Fruit fly (Drosophila melanogaster) whole organism, embryonic: ENCODE results near the gene CG32706.

Source experiments
- Aef1 ChIP-seq: fragments of 200-800 bp; sonication (Bioruptor generic); IDR thresholded peaks from 3 replicates; pipeline ENCODE4 v1.3.6; 2022; ENCODE audit warnings: missing biosample characterization, missing genetic modification characterization
- Awh ChIP-seq: fragments of 200-800 bp; sonication (Bioruptor generic); IDR thresholded peaks from 2 replicates; pipeline ENCODE4, ENCODE4 v1.3.6; 2022; ENCODE audit warnings: missing biosample characterization, missing genetic modification characterization
- C15 ChIP-seq: fragments of 200-800 bp; sonication (Bioruptor generic); IDR thresholded peaks from 3 replicates; pipeline ENCODE4 v1.3.6; 2022; ENCODE audit warnings: missing biosample characterization, missing genetic modification characterization
- CG10274 ChIP-seq: fragments of 200-800 bp; sonication (Bioruptor generic); optimal IDR thresholded peaks from 3 replicates; lab custom pipeline; 2017; ENCODE audit warnings: missing biosample characterization, mild to moderate bottlenecking, missing genetic modification characterization
- CG10979 ChIP-seq: fragments of 200-800 bp; sonication (Bioruptor generic); optimal IDR thresholded peaks from 2 replicates; lab custom pipeline; 2018; ENCODE audit warnings: missing biosample characterization, mild to moderate bottlenecking, missing genetic modification characterization, moderate library complexity
- CG13775 ChIP-seq: fragments of 200-800 bp; sonication (Bioruptor generic); optimal IDR thresholded peaks from 3 replicates; lab custom pipeline; 2017; ENCODE audit warnings: missing biosample characterization, mild to moderate bottlenecking, missing genetic modification characterization
- CG15696 ChIP-seq: fragments of 200-800 bp; sonication (Bioruptor generic); optimal IDR thresholded peaks from 2 replicates; lab custom pipeline; 2019; ENCODE audit warnings: missing biosample characterization, mild to moderate bottlenecking, missing genetic modification characterization, moderate library complexity
- CG17361 ChIP-seq: fragments of 200-800 bp; sonication (Bioruptor generic); IDR thresholded peaks from 3 replicates; pipeline ENCODE4 v1.3.6; 2022; ENCODE audit warnings: missing biosample characterization, missing genetic modification characterization
- CG18476 ChIP-seq: fragments of 200-800 bp; sonication (Bioruptor generic); optimal IDR thresholded peaks from 2 replicates; lab custom pipeline; 2016; ENCODE audit warnings: missing biosample characterization, mild to moderate bottlenecking, missing genetic modification characterization
- CG32772 ChIP-seq: fragments of 200-800 bp; sonication (Bioruptor generic); IDR thresholded peaks from 2 replicates; pipeline ENCODE4 v1.3.6; 2022; ENCODE audit warnings: missing biosample characterization, missing genetic modification characterization
- CG34224 ChIP-seq: fragments of 200-800 bp; sonication (Bioruptor generic); IDR thresholded peaks from 3 replicates; pipeline ENCODE4 v1.3.6; 2022; ENCODE audit warnings: missing biosample characterization, missing genetic modification characterization; ENCODE audit not compliant: partially characterized antibody
- CG3726 ChIP-seq: fragments of 200-800 bp; sonication (Bioruptor generic); IDR thresholded peaks from 3 replicates; pipeline ENCODE4, ENCODE4 v1.3.6; 2022; ENCODE audit warnings: missing biosample characterization, missing genetic modification characterization
- CG4328 ChIP-seq: fragments of 200-800 bp; sonication (Bioruptor generic); optimal IDR thresholded peaks from 3 replicates; lab custom pipeline; 2017; ENCODE audit warnings: missing biosample characterization, missing genetic modification reagents, missing genetic modification characterization
- CG4820 ChIP-seq: fragments of 200-800 bp; sonication (Bioruptor generic); optimal IDR thresholded peaks from 3 replicates; lab custom pipeline; 2016; ENCODE audit warnings: missing biosample characterization, missing genetic modification characterization
- CG6654 ChIP-seq: fragments of 200-800 bp; sonication (Bioruptor generic); optimal IDR thresholded peaks from 2 replicates; lab custom pipeline; 2017; ENCODE audit warnings: missing biosample characterization, mild to moderate bottlenecking, missing genetic modification characterization
- CG7357 ChIP-seq: fragments of 200-800 bp; sonication (Bioruptor generic); IDR thresholded peaks from 3 replicates; pipeline ENCODE4 v1.3.6; 2022; ENCODE audit warnings: missing biosample characterization, missing genetic modification characterization
- CG7839 ChIP-seq: fragments of 200-800 bp; sonication (Bioruptor generic); optimal IDR thresholded peaks from 3 replicates; lab custom pipeline; 2018; ENCODE audit warnings: missing biosample characterization, mild to moderate bottlenecking, missing genetic modification characterization, moderate library complexity
- CG8290 ChIP-seq, 3 experiments: fragments of 200-800 bp; sonication (Bioruptor generic); optimal IDR thresholded peaks; 2 replicates each; lab custom pipeline; 2016 to 2019; ENCODE audit warnings: missing biosample characterization in 3 of 3, missing genetic modification characterization in 3 of 3, mild to moderate bottlenecking in 2 of 3, moderate library complexity in 1 of 3
- CG8388 ChIP-seq: fragments of 200-800 bp; sonication (Bioruptor generic); optimal IDR thresholded peaks from 2 replicates; lab custom pipeline; 2019; ENCODE audit warnings: missing biosample characterization, mild to moderate bottlenecking, missing genetic modification characterization, moderate library complexity
- CrebB ChIP-seq: fragments of 200-800 bp; sonication (Bioruptor generic); optimal IDR thresholded peaks from 3 replicates; lab custom pipeline; 2018; ENCODE audit warnings: missing biosample characterization, mild to moderate bottlenecking, missing genetic modification characterization
- H15 ChIP-seq: fragments of 200-800 bp; sonication (Bioruptor generic); IDR thresholded peaks from 3 replicates; pipeline ENCODE4 v1.3.6; 2022; ENCODE audit warnings: missing biosample characterization, missing genetic modification characterization
- HLH54F ChIP-seq: fragments of 200-800 bp; sonication (Bioruptor generic); optimal IDR thresholded peaks from 3 replicates; lab custom pipeline; 2016; ENCODE audit warnings: missing biosample characterization, missing genetic modification characterization
- Lhr ChIP-seq: fragments of 200-800 bp; sonication (Bioruptor generic); optimal IDR thresholded peaks from 3 replicates; lab custom pipeline; 2017; ENCODE audit warnings: mild to moderate bottlenecking, missing biosample characterization, missing genetic modification reagents, missing genetic modification characterization
- NC2β ChIP-seq: fragments of 200-800 bp; sonication (Bioruptor generic); optimal IDR thresholded peaks from 2 replicates; lab custom pipeline; 2016; ENCODE audit warnings: missing biosample characterization, missing genetic modification characterization
- Nf-YA ChIP-seq: fragments of 200-800 bp; sonication (Bioruptor generic); IDR thresholded peaks from 2 replicates; pipeline ENCODE4 v1.3.6; 2022; ENCODE audit warnings: missing biosample characterization, missing genetic modification characterization
- Ptx1 ChIP-seq: fragments of 200-800 bp; sonication (Bioruptor generic); IDR thresholded peaks from 2 replicates; pipeline ENCODE4 v1.3.6; 2022; ENCODE audit warnings: missing biosample characterization, missing genetic modification characterization
- Ravus ChIP-seq: fragments of 200-800 bp; sonication (Bioruptor generic); IDR thresholded peaks from 2 replicates; pipeline ENCODE4 v1.3.6; 2022; ENCODE audit warnings: missing biosample characterization, missing genetic modification characterization
- Rx ChIP-seq: fragments of 200-800 bp; sonication (Bioruptor generic); IDR thresholded peaks from 2 replicates; pipeline ENCODE4 v1.3.6; 2022; ENCODE audit warnings: missing biosample characterization, missing genetic modification characterization
- Sox100B ChIP-seq: fragments of 200-800 bp; sonication (Bioruptor generic); optimal IDR thresholded peaks from 3 replicates; lab custom pipeline; 2018; ENCODE audit warnings: missing biosample characterization, mild to moderate bottlenecking, missing genetic modification characterization
- aop ChIP-seq: fragments of 200-800 bp; sonication (Bioruptor generic); IDR thresholded peaks from 2 replicates; pipeline ENCODE4 v1.3.6; 2022; ENCODE audit warnings: missing biosample characterization, missing genetic modification characterization
- az2 ChIP-seq: fragments of 200-800 bp; sonication (Bioruptor generic); optimal IDR thresholded peaks from 3 replicates; lab custom pipeline; 2016; ENCODE audit warnings: missing biosample characterization, missing genetic modification characterization
- cg ChIP-seq: fragments of 200-800 bp; sonication (Bioruptor generic); optimal IDR thresholded peaks from 3 replicates; lab custom pipeline; 2019; ENCODE audit warnings: missing biosample characterization, mild to moderate bottlenecking, missing genetic modification characterization, moderate library complexity
- chinmo ChIP-seq: fragments of 200-800 bp; sonication (Bioruptor generic); IDR thresholded peaks from 4 replicates; pipeline ENCODE4 v1.3.6; 2022; ENCODE audit warnings: missing biosample characterization, missing genetic modification characterization; ENCODE audit not compliant: partially characterized antibody
- crol ChIP-seq: fragments of 200-800 bp; sonication (Bioruptor generic); IDR thresholded peaks from 2 replicates; pipeline ENCODE4 v1.3.6; 2022; ENCODE audit warnings: missing biosample characterization, missing genetic modification characterization
- crp ChIP-seq, 2 experiments: fragments of 200-800 bp; sonication (Bioruptor generic); optimal IDR thresholded peaks; 2 replicates in 1 of 2; 3 replicates in 1 of 2; lab custom pipeline; 2017; ENCODE audit warnings: missing biosample characterization in 2 of 2, missing genetic modification characterization in 2 of 2, mild to moderate bottlenecking in 1 of 2, moderate library complexity in 1 of 2
- danr ChIP-seq: fragments of 200-800 bp; sonication (Bioruptor generic); IDR thresholded peaks from 2 replicates; pipeline ENCODE4 v1.3.6; 2022; ENCODE audit warnings: missing biosample characterization, missing genetic modification characterization
- ftz-f1 ChIP-seq: fragments of 200-800 bp; sonication (Bioruptor generic); optimal IDR thresholded peaks from 2 replicates; lab custom pipeline; 2016; ENCODE audit warnings: missing biosample characterization, missing genetic modification characterization
- gcm ChIP-seq: fragments of 200-800 bp; sonication (Bioruptor generic); optimal IDR thresholded peaks from 2 replicates; lab custom pipeline; 2019; ENCODE audit warnings: missing biosample characterization, mild to moderate bottlenecking, missing genetic modification characterization, moderate library complexity
- mld ChIP-seq: fragments of 200-800 bp; sonication (Bioruptor generic); IDR thresholded peaks from 3 replicates; pipeline ENCODE4 v1.3.6; 2022; ENCODE audit warnings: missing biosample characterization, missing genetic modification characterization; ENCODE audit not compliant: partially characterized antibody
- nom ChIP-seq: fragments of 200-800 bp; sonication (Bioruptor generic); optimal IDR thresholded peaks from 2 replicates; lab custom pipeline; 2017; ENCODE audit warnings: missing biosample characterization, missing genetic modification characterization, mild to moderate bottlenecking, moderate library complexity, missing genetic modification reagents
- phol ChIP-seq: fragments of 200-800 bp; sonication (Bioruptor generic); optimal IDR thresholded peaks from 3 replicates; lab custom pipeline; 2018; ENCODE audit warnings: missing biosample characterization, mild to moderate bottlenecking, missing genetic modification characterization, moderate library complexity
- pita ChIP-seq: fragments of 200-800 bp; sonication (Bioruptor generic); optimal IDR thresholded peaks from 2 replicates; lab custom pipeline; 2017; ENCODE audit warnings: missing biosample characterization, mild to moderate bottlenecking, missing genetic modification characterization
- pzg ChIP-seq: fragments of 200-800 bp; sonication (Bioruptor generic); optimal IDR thresholded peaks from 3 replicates; lab custom pipeline; 2018; ENCODE audit warnings: missing biosample characterization, mild to moderate bottlenecking, missing genetic modification characterization, moderate library complexity
- sc ChIP-seq, 3 experiments: fragments of >200 bp in 2 of 3; fragments of 200-800 bp in 1 of 3; sonication (Bioruptor generic) in 1 of 3; optimal IDR thresholded peaks; 2 replicates in 2 of 3; 3 replicates in 1 of 3; lab custom pipeline; 2017; ENCODE audit warnings: mild to moderate bottlenecking in 1 of 3, missing biosample characterization in 1 of 3, missing genetic modification characterization in 1 of 3, missing genetic modification reagents in 1 of 3
- sqz ChIP-seq: fragments of 200-800 bp; sonication (Bioruptor generic); optimal IDR thresholded peaks from 3 replicates; lab custom pipeline; 2018; ENCODE audit warnings: missing biosample characterization, mild to moderate bottlenecking, missing genetic modification characterization
- ssp ChIP-seq: fragments of 200-800 bp; sonication (Bioruptor generic); IDR thresholded peaks from 2 replicates; pipeline ENCODE4 v1.3.6; 2022; ENCODE audit warnings: missing biosample characterization, missing genetic modification characterization
- ttk ChIP-seq: fragments of 200-800 bp; sonication (Bioruptor generic); IDR thresholded peaks from 2 replicates; pipeline ENCODE4 v2.1.2; 2022; ENCODE audit warnings: missing biosample characterization, missing genetic modification characterization
- vvl ChIP-seq: fragments of 200-800 bp; sonication (Bioruptor generic); IDR thresholded peaks from 2 replicates; pipeline ENCODE4 v1.3.6; 2022; ENCODE audit warnings: missing biosample characterization, missing genetic modification characterization
- wdn ChIP-seq: fragments of 200-800 bp; sonication (Bioruptor generic); IDR thresholded peaks from 2 replicates; pipeline ENCODE4 v1.3.6; 2022; ENCODE audit warnings: missing biosample characterization, missing genetic modification characterization

CG32706 gene

dm6 chrX:9127264-9128011 is 40.5 kb downstream of the CG32706 start (continued):
- TF ChIP-seq ftz-f1 (GFP tag; lab: Kevin White, UChicago) (no peak), CrebB (tag; lab: Kevin White, UChicago) (no peak), cg (GFP tag; lab: Kevin White, UChicago) (no peak), wdn (GFP tag; lab: Robert Waterston, UW) (no peak), Ravus (no peak), pita (GFP tag; lab: Kevin White, UChicago) (no peak), danr (no peak), CG17361 (GFP tag; lab: Robert Waterston, UW) (no peak), pzg (GFP tag; lab: Kevin White, UChicago) (no peak), Aef1 (GFP tag; lab: Robert Waterston, UW) (no peak), CG8290 (GFP tag; optimal IDR thresholded peaks at IDR 0.05; lab: Kevin White, UChicago) (no peak), CG8290 (tag; optimal IDR thresholded peaks at IDR 0.05; lab: Kevin White, UChicago) (peak in 1 of 2 experiments; percentile 36), C15 (GFP tag; lab: Robert Waterston, UW) (no peak), H15 (GFP tag; lab: Robert Waterston, UW) (no peak), CG18476 (no peak), Sox100B (GFP tag; lab: Kevin White, UChicago) (no peak), CG4328 (no peak), gcm (GFP tag; lab: Kevin White, UChicago) (no peak), vvl (GFP tag; lab: Robert Waterston, UW) (no peak), CG13775 (no peak), az2 (GFP tag; lab: Kevin White, UChicago) (peak; percentile 2), sc (optimal IDR thresholded peaks at IDR 0.05; lab: Kevin White, UChicago) (no peak), sc (GFP tag; optimal IDR thresholded peaks at IDR 0.05; lab: Kevin White, UChicago) (no peak), CG7357 (no peak), CG3726 (GFP tag; lab: Robert Waterston, UW) (no peak), nom (GFP tag; lab: Kevin White, UChicago) (no peak), sqz (GFP tag; lab: Kevin White, UChicago) (no peak), aop (GFP tag; lab: Robert Waterston, UW) (no peak), NC2β (GFP tag; lab: Kevin White, UChicago) (no peak), CG7839 (peak; percentile 40), ssp (GFP tag; lab: Robert Waterston, UW) (no peak), mld (GFP tag; lab: Robert Waterston, UW) (no peak), ttk (no peak), phol (tag; lab: Kevin White, UChicago) (peak; percentile 31), chinmo (GFP tag; lab: Robert Waterston, UW) (no peak), CG8388 (GFP tag; lab: Kevin White, UChicago) (no peak), CG6654 (GFP tag; lab: Kevin White, UChicago) (no peak), Ptx1 (GFP tag; lab: Robert Waterston, UW) (peak; percentile 38; the same call in 1 of the 2 replicates), Awh (GFP tag; lab: Robert Waterston, UW) (no peak), CG4820 (GFP tag; lab: Kevin White, UChicago) (no peak), crp (GFP tag; optimal IDR thresholded peaks at IDR 0.05; lab: Kevin White, UChicago) (no peak), crol (GFP tag; lab: Robert Waterston, UW) (no peak), Nf-YA (no peak), CG15696 (tag; lab: Kevin White, UChicago) (no peak), Lhr (GFP tag; lab: Kevin White, UChicago) (no peak), Rx (no peak), CG34224 (GFP tag; lab: Robert Waterston, UW) (no peak), CG10274 (GFP tag; lab: Kevin White, UChicago) (no peak), CG32772 (GFP tag; lab: Robert Waterston, UW) (no peak), CG10979 (tag; lab: Kevin White, UChicago) (peak; percentile 19), HLH54F (GFP tag; lab: Kevin White, UChicago) (no peak)
